Worm (Caenorhabditis elegans): ENCODE results near the gene Y59E1A.4.

ce11 chrX:1975692-1976091 lies 35.9 kb upstream of the Y59E1A.4 start, which contains the start of gene F52D2.6:
- TF ChIP-seq jun-1 (tag; optimal IDR thresholded peaks at IDR 0.05), result no peak
- TF ChIP-seq nhr-76 (tag; optimal IDR thresholded peaks at IDR 0.05), result no peak
- TF ChIP-seq unc-39 (tag; optimal IDR thresholded peaks at IDR 0.05), result no peak
